Fruit fly (Drosophila melanogaster): ENCODE results near the gene CG8997.
A peak's percentile ranks its signal among the peaks of the same experiment; 100 is the strongest.

DNA sequence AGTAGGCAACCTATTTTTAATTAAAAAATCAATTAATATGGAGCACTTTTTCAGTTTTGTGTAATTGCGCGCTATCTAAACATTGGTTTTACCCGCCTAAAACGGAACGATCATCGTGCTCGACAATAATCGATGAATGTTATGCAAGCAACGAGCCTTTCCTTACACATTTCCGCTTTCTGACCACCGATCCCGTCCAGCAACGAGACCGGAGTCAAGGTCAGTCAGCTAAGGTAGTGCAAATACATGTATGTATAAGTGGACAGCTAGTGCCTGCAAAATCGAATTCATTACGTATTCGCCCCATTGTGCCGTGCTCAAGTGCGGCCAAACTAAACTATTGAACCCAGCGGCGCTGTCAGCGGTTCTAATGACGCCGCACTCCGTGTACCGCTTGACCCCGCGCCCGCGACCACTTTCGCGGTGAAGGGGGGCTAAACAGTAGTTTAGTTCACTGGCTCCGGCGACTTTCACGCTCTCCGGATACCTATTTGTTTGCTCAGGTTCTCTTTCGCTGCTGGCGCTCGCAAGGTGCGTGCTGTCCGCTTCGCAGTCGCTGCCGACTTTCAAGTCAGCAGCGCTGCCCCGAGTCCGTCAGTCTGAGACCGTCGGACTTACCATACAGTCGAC, 42.0 kb downstream of the CG8997 start, which contains the start of gene CAH1:
- no peak for TF ChIP-seq CG14711 (tag; optimal IDR thresholded peaks at IDR 0.05)
- no peak for TF ChIP-seq pad (GFP tag; optimal IDR thresholded peaks at IDR 0.05)
- no peak for TF ChIP-seq CG1620 (GFP tag; optimal IDR thresholded peaks at IDR 0.05)
- no peak for TF ChIP-seq Hr96 (GFP tag; optimal IDR thresholded peaks at IDR 0.05)
- peak; percentile 23 for TF ChIP-seq ovo (GFP tag; optimal IDR thresholded peaks at IDR 0.05)
- TF ChIP-seq toe (GFP tag; optimal IDR thresholded peaks at IDR 0.05) = no peak
- peak; percentile 70 for TF ChIP-seq CG12768 (GFP tag; optimal IDR thresholded peaks at IDR 0.05)
- TF ChIP-seq kay (GFP tag; ENCODE audit: borderline replicate concordance) = no peak
- TF ChIP-seq bab1 (GFP tag; optimal IDR thresholded peaks at IDR 0.05) = no peak
- peak; percentile 11 for TF ChIP-seq Mnt (GFP tag; optimal IDR thresholded peaks at IDR 0.05)
- peak; percentile 32 for TF ChIP-seq tj (GFP tag; optimal IDR thresholded peaks at IDR 0.05)

Data from whole organism, adult.